Worm (Caenorhabditis elegans): ENCODE measurements around the gene M163.8.

M163.8 gene

DNA sequence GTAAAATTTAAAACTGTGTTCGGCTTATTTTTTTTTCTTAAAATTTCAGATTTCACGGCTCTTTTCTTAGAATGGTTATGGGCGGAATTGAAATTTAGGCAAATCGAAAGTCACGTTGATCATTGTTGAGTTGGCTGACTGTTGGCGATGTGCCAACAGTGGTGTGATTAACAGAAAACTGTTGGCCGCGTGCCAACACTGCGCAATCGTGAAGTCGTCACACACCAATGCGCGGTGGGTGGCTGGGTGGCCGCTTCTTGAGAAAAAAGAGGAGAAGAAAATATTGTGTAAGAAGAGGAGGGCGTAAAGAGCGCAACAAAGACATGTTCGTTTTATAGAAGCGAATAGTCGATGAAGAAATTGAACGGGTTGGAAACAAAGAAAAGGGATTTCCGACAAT is 6.2 kb downstream of the M163.8 start:
- TF ChIP-seq nhr-12 (tag; optimal IDR thresholded peaks at IDR 0.05) (no peak), ces-1 (GFP tag; optimal IDR thresholded peaks at IDR 0.05) (no peak), cnd-1 (tag; optimal IDR thresholded peaks at IDR 0.05) (peak; percentile 55), bed-3 (GFP tag; optimal IDR thresholded peaks at IDR 0.05) (no peak), elt-1 (tag; optimal IDR thresholded peaks at IDR 0.05; ENCODE audit: borderline replicate concordance, insufficient read depth) (no peak), pha-4 (tag; optimal IDR thresholded peaks at IDR 0.05) (no peak), ceh-39 (tag; optimal IDR thresholded peaks at IDR 0.05) (peak; percentile 70), nhr-237 (tag; optimal IDR thresholded peaks at IDR 0.05) (no peak), lin-13 (tag; optimal IDR thresholded peaks at IDR 0.05) (no peak), drap-1 (GFP tag; optimal IDR thresholded peaks at IDR 0.05) (no peak), ham-2 (GFP tag; optimal IDR thresholded peaks at IDR 0.05) (no peak), mep-1 (tag; optimal IDR thresholded peaks at IDR 0.05) (peak; percentile 38), ceh-83 (GFP tag; optimal IDR thresholded peaks at IDR 0.05) (no peak), flh-1 (GFP tag; optimal IDR thresholded peaks at IDR 0.05) (no peak), zip-8 (tag; optimal IDR thresholded peaks at IDR 0.05) (peak; percentile 23), sem-2 (GFP tag; optimal IDR thresholded peaks at IDR 0.05) (no peak), unc-62 (GFP tag; optimal IDR thresholded peaks at IDR 0.05) (no peak), M03D4.4 (tag; optimal IDR thresholded peaks at IDR 0.05) (no peak), nhr-2 (tag; optimal IDR thresholded peaks at IDR 0.05) (no peak), mls-2 (tag; optimal IDR thresholded peaks at IDR 0.05) (peak; percentile 22), ztf-11 (tag; optimal IDR thresholded peaks at IDR 0.05) (no peak), hlh-1 (tag; optimal IDR thresholded peaks at IDR 0.05) (no peak)

DNA sequence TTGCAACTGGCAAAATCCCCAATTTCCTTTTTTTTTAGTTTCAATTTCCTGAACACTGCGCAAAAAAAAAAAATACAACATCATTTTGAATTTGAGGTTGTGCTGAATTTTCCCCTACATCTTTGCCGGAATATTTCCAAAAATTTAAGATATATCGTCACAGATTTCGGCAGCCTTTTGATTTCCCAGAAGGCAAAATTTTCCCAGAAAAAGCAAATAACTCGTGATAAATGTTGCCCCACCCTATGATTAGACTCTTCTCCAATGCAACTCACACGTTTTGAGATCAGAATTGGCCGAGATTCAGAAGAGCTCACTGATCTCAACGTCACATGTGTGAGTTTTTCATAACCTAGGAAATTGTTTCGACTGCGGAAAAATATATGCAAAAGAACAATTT is 7.5 kb downstream of the M163.8 start:
- TF ChIP-seq ceh-83 (GFP tag; optimal IDR thresholded peaks at IDR 0.05), result no peak
- TF ChIP-seq drap-1 (GFP tag; optimal IDR thresholded peaks at IDR 0.05), result no peak
- TF ChIP-seq bed-3 (GFP tag; optimal IDR thresholded peaks at IDR 0.05), result no peak
- no peak for TF ChIP-seq nhr-12 (tag; optimal IDR thresholded peaks at IDR 0.05)
- TF ChIP-seq sptf-1 (tag; optimal IDR thresholded peaks at IDR 0.05), result no peak
- no peak for TF ChIP-seq cnd-1 (tag; optimal IDR thresholded peaks at IDR 0.05)
- TF ChIP-seq ham-2 (GFP tag; optimal IDR thresholded peaks at IDR 0.05), result no peak
- no peak for TF ChIP-seq blmp-1 (tag; optimal IDR thresholded peaks at IDR 0.05)
- TF ChIP-seq nhr-76 (tag; optimal IDR thresholded peaks at IDR 0.05), result no peak
- no peak for TF ChIP-seq M03D4.4 (tag; optimal IDR thresholded peaks at IDR 0.05)
- TF ChIP-seq nhr-28 (tag; optimal IDR thresholded peaks at IDR 0.05), result no peak
- no peak for TF ChIP-seq ces-1 (GFP tag; optimal IDR thresholded peaks at IDR 0.05)
- no peak for TF ChIP-seq ztf-11 (tag; optimal IDR thresholded peaks at IDR 0.05)
- TF ChIP-seq mls-2 (tag; optimal IDR thresholded peaks at IDR 0.05), result no peak
- no peak for TF ChIP-seq lsy-2 (tag; optimal IDR thresholded peaks at IDR 0.05)
- no peak for TF ChIP-seq unc-120 (tag; optimal IDR thresholded peaks at IDR 0.05; ENCODE audit: poor library complexity, severe bottlenecking)
- no peak for TF ChIP-seq flh-1 (GFP tag; optimal IDR thresholded peaks at IDR 0.05)
- no peak for TF ChIP-seq pha-4 (tag; optimal IDR thresholded peaks at IDR 0.05)
- no peak for TF ChIP-seq elt-3 (tag; optimal IDR thresholded peaks at IDR 0.05)
- TF ChIP-seq snpc-4 (tag; optimal IDR thresholded peaks at IDR 0.05), result no peak

DNA sequence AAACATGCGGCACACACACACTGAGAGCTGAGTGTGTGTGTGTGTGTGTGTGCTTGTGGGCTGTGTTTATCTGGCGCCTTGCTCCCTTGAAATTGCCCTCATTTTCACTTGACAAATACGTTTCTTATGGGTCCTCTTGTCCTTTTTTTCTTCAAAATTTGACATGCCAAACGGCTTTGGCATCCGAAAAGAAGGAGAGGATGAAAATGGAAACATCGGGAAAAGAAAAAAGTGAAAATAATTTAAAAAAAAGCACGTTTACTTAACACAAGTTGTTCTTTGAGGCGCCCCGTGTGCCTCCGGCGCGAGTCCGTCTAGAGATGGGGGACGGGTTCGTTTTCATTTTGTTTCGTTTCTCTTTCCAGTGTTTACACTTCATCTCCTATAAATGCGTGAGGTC is 10.1 kb downstream of the M163.8 start:
- TF ChIP-seq ceh-43 (GFP tag; optimal IDR thresholded peaks at IDR 0.05) (no peak), lin-32 (GFP tag; optimal IDR thresholded peaks at IDR 0.05) (no peak), nhr-237 (tag; optimal IDR thresholded peaks at IDR 0.05) (no peak), sem-2 (GFP tag; optimal IDR thresholded peaks at IDR 0.05) (no peak), nhr-76 (tag; optimal IDR thresholded peaks at IDR 0.05) (no peak), ces-1 (GFP tag; optimal IDR thresholded peaks at IDR 0.05) (no peak), ham-2 (GFP tag; optimal IDR thresholded peaks at IDR 0.05) (no peak), cnd-1 (tag; optimal IDR thresholded peaks at IDR 0.05) (no peak), blmp-1 (tag; optimal IDR thresholded peaks at IDR 0.05) (no peak), nhr-2 (tag; optimal IDR thresholded peaks at IDR 0.05) (no peak), M03D4.4 (tag; optimal IDR thresholded peaks at IDR 0.05) (no peak), sptf-1 (tag; optimal IDR thresholded peaks at IDR 0.05) (no peak), tbx-8 (GFP tag; optimal IDR thresholded peaks at IDR 0.05) (no peak)

DNA sequence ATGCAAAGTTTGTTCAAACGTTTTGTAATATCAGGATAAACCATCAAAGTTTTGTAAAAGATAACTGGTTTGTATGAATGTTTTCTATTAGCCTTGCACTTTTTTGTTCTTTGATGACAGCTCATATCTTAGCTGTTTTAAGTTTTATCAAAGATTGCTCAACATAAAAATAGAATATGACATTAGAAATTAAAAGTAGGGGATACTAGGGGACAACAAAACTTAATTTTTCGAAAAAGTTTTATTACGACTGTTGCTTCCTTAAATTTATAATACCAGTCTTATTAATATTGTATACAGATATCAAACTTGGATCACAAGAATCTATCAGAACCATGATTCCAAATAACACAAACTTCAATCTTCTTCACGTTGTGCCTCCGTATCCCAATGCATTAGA is 10.9 kb downstream of the M163.8 start, which contains the start of gene ztf-14:
Gene ztf-14 (plus strand): TSS at position 301 of the 400 bp plus-strand sequence.
- TF ChIP-seq M03D4.4 (tag; optimal IDR thresholded peaks at IDR 0.05), result no peak
- TF ChIP-seq elt-1 (tag; optimal IDR thresholded peaks at IDR 0.05; ENCODE audit: borderline replicate concordance, insufficient read depth), result no peak
- TF ChIP-seq unc-120 (tag; optimal IDR thresholded peaks at IDR 0.05; ENCODE audit: poor library complexity, severe bottlenecking), result no peak

Measured in whole organism, mixed stage, embryonic.